Fruit fly (Drosophila melanogaster): Measurements from ENCODE around the gene CG17681.

The CG17681 gene

dm6 chr2L:18145253-18145652, 7.7 kb upstream of the CG17681 start:
- TF ChIP-seq tin (GFP tag; optimal IDR thresholded peaks at IDR 0.05) (peak; percentile 94), D19A (tag; optimal IDR thresholded peaks at IDR 0.05) (peak; percentile 85), CG31365 (tag; optimal IDR thresholded peaks at IDR 0.05) (peak; percentile 16), CG8388 (GFP tag; optimal IDR thresholded peaks at IDR 0.05) (peak; percentile 88), esg (GFP tag; conservative IDR thresholded peaks at IDR 0.05) (peak; percentile 64), ssp (GFP tag; IDR thresholded peaks at IDR 0.05) (peak; percentile 66), Jarid2 (GFP tag; optimal IDR thresholded peaks at IDR 0.05) (peak; percentile 30), CG18262 (tag; optimal IDR thresholded peaks at IDR 0.05) (peak; percentile 93), CG10147 (GFP tag; optimal IDR thresholded peaks at IDR 0.05) (peak; percentile 42), unc-4 (GFP tag; IDR thresholded peaks at IDR 0.05; ENCODE audit: partially characterized antibody) (no peak), luna (GFP tag; optimal IDR thresholded peaks at IDR 0.05) (no peak), ham (GFP tag; IDR thresholded peaks at IDR 0.05) (no peak), gcm2 (GFP tag; optimal IDR thresholded peaks at IDR 0.05) (peak; percentile 50), pfk (GFP tag; optimal IDR thresholded peaks at IDR 0.05) (no peak), CG12155 (GFP tag; optimal IDR thresholded peaks at IDR 0.05) (peak; percentile 87), tio (GFP tag; optimal IDR thresholded peaks at IDR 0.05) (peak; percentile 86), Stat92E (GFP tag; optimal IDR thresholded peaks at IDR 0.05) (peak in 1 of 3 experiments; percentile 86), Eip74EF (GFP tag; optimal IDR thresholded peaks at IDR 0.05) (peak in 1 of 2 experiments; percentile 49), gcm (GFP tag; optimal IDR thresholded peaks at IDR 0.05) (peak; percentile 92), ato (GFP tag; IDR thresholded peaks at IDR 0.05; ENCODE audit: partially characterized antibody) (no peak), pum (GFP tag; optimal IDR thresholded peaks at IDR 0.05) (peak; percentile 86), Blimp-1 (GFP tag; optimal IDR thresholded peaks at IDR 0.05) (peak; percentile 59), bsh (GFP tag; optimal IDR thresholded peaks at IDR 0.05) (peak; percentile 54 to 79), tna (GFP tag; IDR thresholded peaks at IDR 0.05; ENCODE audit: partially characterized antibody) (no peak), CG6854 (GFP tag; optimal IDR thresholded peaks at IDR 0.05) (peak; percentile 13), CG4854 (GFP tag; optimal IDR thresholded peaks at IDR 0.05) (peak; percentile 82), Awh (GFP tag; IDR thresholded peaks at IDR 0.05) (peak; percentile 73), crol (GFP tag; IDR thresholded peaks at IDR 0.05) (no peak; the same call in 1 of the 2 replicates), Ada2b (GFP tag; IDR thresholded peaks at IDR 0.05) (peak; percentile 78), Hsf (GFP tag; optimal IDR thresholded peaks at IDR 0.05) (peak; percentile 87), CG10462 (GFP tag; optimal IDR thresholded peaks at IDR 0.05) (peak; percentile 86), CG8290 (GFP tag; optimal IDR thresholded peaks at IDR 0.05) (peak; percentile 92), CG8290 (tag; optimal IDR thresholded peaks at IDR 0.05) (peak; percentile 42 to 67), CoRest (tag; optimal IDR thresholded peaks at IDR 0.05) (peak; percentile 84), ab (GFP tag; optimal IDR thresholded peaks at IDR 0.05) (peak; percentile 69), CG9609 (GFP tag; optimal IDR thresholded peaks at IDR 0.05) (peak; percentile 87), CG2889 (GFP tag; IDR thresholded peaks at IDR 0.05) (peak; percentile 71; the same call in 2 of the 3 replicates), CG13296 (GFP tag; optimal IDR thresholded peaks at IDR 0.05) (peak; percentile 3), zen (tag; optimal IDR thresholded peaks at IDR 0.05) (peak; percentile 97), jumu (GFP tag; optimal IDR thresholded peaks at IDR 0.05) (peak; percentile 88), Gug (GFP tag; IDR thresholded peaks at IDR 0.05) (peak; percentile 77), CG18011 (GFP tag; optimal IDR thresholded peaks at IDR 0.05) (peak; percentile 43), Mad (GFP tag; optimal IDR thresholded peaks at IDR 0.05) (peak; percentile 90), z (GFP tag; IDR thresholded peaks at IDR 0.05) (peak; percentile 62; the same call in 1 of the 3 replicates), HLH54F (GFP tag; optimal IDR thresholded peaks at IDR 0.05) (peak; percentile 81), CG17385 (GFP tag; optimal IDR thresholded peaks at IDR 0.05) (peak; percentile 69), Xrp1 (GFP tag; IDR thresholded peaks at IDR 0.05) (peak; percentile 96), mld (GFP tag; IDR thresholded peaks at IDR 0.05; ENCODE audit: partially characterized antibody) (no peak), Optix (GFP tag; IDR thresholded peaks at IDR 0.05) (peak; percentile 85), kah (GFP tag; optimal IDR thresholded peaks at IDR 0.05) (peak; percentile 43)

Data from whole organism, embryonic.